Worm (Caenorhabditis elegans): ENCODE results near the gene C25A8.5.

ce11 chrIV:7016502-7016901 is 17.2 kb downstream of the C25A8.5 start:
- TF ChIP-seq nhr-77 (tag; optimal IDR thresholded peaks at IDR 0.05) (no peak), snpc-4 (tag; optimal IDR thresholded peaks at IDR 0.05) (no peak), lin-39 (tag; optimal IDR thresholded peaks at IDR 0.05) (no peak), mdl-1 (tag; optimal IDR thresholded peaks at IDR 0.05) (no peak)

All from whole organism, L2 larva.